Worm (Caenorhabditis elegans): Measurements from ENCODE around the gene grl-24.

DNA sequence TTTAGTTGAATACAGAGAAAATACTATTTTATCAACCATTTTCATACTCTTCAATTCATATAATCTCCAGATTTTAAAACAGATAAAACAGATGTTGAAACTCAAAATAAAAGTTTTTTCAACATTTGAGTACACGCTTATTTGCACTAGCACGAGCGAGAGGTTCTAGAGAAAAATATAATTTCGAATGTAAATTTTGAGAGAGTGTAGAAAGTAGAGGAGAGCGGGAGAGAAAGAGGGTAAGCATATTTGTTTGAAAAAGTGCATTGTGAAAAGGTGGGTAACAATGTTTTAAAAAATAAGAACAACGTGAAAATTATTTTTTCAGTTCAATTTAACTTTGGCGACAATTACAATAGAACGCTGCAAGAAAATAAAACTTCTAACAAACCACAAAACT lies 7.8 kb downstream of the grl-24 start:
- TF ChIP-seq egl-44 (GFP tag; IDR thresholded peaks at IDR 0.05) (no peak), zfh-2 (GFP tag; conservative IDR thresholded peaks at IDR 0.05) (no peak), C17E4.6 (GFP tag; IDR thresholded peaks at IDR 0.05) (no peak), ceh-100 (GFP tag; IDR thresholded peaks at IDR 0.05) (no peak), rpc-1 (optimal IDR thresholded peaks at IDR 0.05) (no peak), rpc-1 (tag; optimal IDR thresholded peaks at IDR 0.05) (no peak), snpc-1.1 (tag; optimal IDR thresholded peaks at IDR 0.05; ENCODE audit: insufficient read depth) (no peak), Y53G8AR.9 (GFP tag; conservative IDR thresholded peaks at IDR 0.05) (0 out of 2 replicates have a peak, but pooled peaks have one; percentile 31), F22D6.2 (tag; optimal IDR thresholded peaks at IDR 0.05) (no peak), efl-1 (GFP tag; optimal IDR thresholded peaks at IDR 0.05) (no peak), bed-2 (GFP tag; IDR thresholded peaks at IDR 0.05) (no peak), hsf-1 (GFP tag; IDR thresholded peaks at IDR 0.05) (no peak)
